Fruit fly (Drosophila melanogaster): ENCODE measurements around the gene CG13046.

CG13046 gene

dm6 chr3L:16308380-16308779 is 20.2 kb upstream of the CG13046 start, which contains the start of gene CG13042:
Gene CG13042, minus strand, starts transcription at chr3L:16308480.
- no peak for TF ChIP-seq CG17801 (GFP tag; optimal IDR thresholded peaks at IDR 0.05; ENCODE audit: partially characterized antibody)

- no peak for TF ChIP-seq CG17801 (GFP tag; optimal IDR thresholded peaks at IDR 0.05; ENCODE audit: partially characterized antibody)
These were observed 17.8 kb upstream of the CG13046 start, which contains the start of the genes CG13043 and CG13063 for dm6 chr3L:16305820-16306650. Gene CG13043, minus strand, starts transcription at chr3L:16305870. Gene CG13063, plus strand, starts transcription at chr3L:16306600.

- TF ChIP-seq CG17801 (GFP tag; optimal IDR thresholded peaks at IDR 0.05; ENCODE audit: partially characterized antibody), result no peak
These were observed 15.8 kb upstream of the CG13046 start, which contains the start of gene CG43249 for dm6 chr3L:16303982-16304381. Gene CG43249, plus strand, starts transcription at chr3L:16304282.

dm6 chr3L:16303078-16303477 is 14.9 kb upstream of the CG13046 start, which contains the start of gene CG13044:
Gene CG13044, minus strand, starts transcription at chr3L:16303178.
- TF ChIP-seq CG17801 (GFP tag; optimal IDR thresholded peaks at IDR 0.05; ENCODE audit: partially characterized antibody), result no peak

- TF ChIP-seq CG17801 (GFP tag; optimal IDR thresholded peaks at IDR 0.05; ENCODE audit: partially characterized antibody), result no peak
These were observed 12.9 kb upstream of the CG13046 start, which contains the start of gene CG4982 for dm6 chr3L:16301153-16301552. Gene CG4982, plus strand, starts transcription at chr3L:16301453.

dm6 chr3L:16295447-16295846 is 7.2 kb upstream of the CG13046 start, which contains the start of gene CG4962:
Gene CG4962, minus strand, starts transcription at chr3L:16295547.
- TF ChIP-seq CG17801 (GFP tag; optimal IDR thresholded peaks at IDR 0.05; ENCODE audit: partially characterized antibody), result no peak

- TF ChIP-seq CG17801 (GFP tag; optimal IDR thresholded peaks at IDR 0.05; ENCODE audit: partially characterized antibody), result no peak
These were observed 3.5 kb upstream of the CG13046 start for dm6 chr3L:16291678-16292077.

- no peak for TF ChIP-seq CG17801 (GFP tag; optimal IDR thresholded peaks at IDR 0.05; ENCODE audit: partially characterized antibody)
These were observed 2.6 kb upstream of the CG13046 start, which contains the start of gene CG13045 for dm6 chr3L:16290850-16291249. Gene CG13045, minus strand, starts transcription at chr3L:16290950.

- TF ChIP-seq CG17801 (GFP tag; optimal IDR thresholded peaks at IDR 0.05; ENCODE audit: partially characterized antibody), result no peak
These were observed 845 bp upstream of the CG13046 start for dm6 chr3L:16289067-16289466.

dm6 chr3L:16286258-16286657 is 2.0 kb downstream of the CG13046 start:
- no peak for TF ChIP-seq CG17801 (GFP tag; optimal IDR thresholded peaks at IDR 0.05; ENCODE audit: partially characterized antibody)

- TF ChIP-seq CG17801 (GFP tag; optimal IDR thresholded peaks at IDR 0.05; ENCODE audit: partially characterized antibody), result no peak
These were observed 2.8 kb downstream of the CG13046 start, which contains the start of gene CG13047 for dm6 chr3L:16285346-16285911. Gene CG13047, minus strand, starts transcription at chr3L:16285396.

dm6 chr3L:16283821-16284220 is 4.4 kb downstream of the CG13046 start, which contains the start of gene CG13048:
Gene CG13048, minus strand, starts transcription at chr3L:16283921.
- no peak for TF ChIP-seq CG17801 (GFP tag; optimal IDR thresholded peaks at IDR 0.05; ENCODE audit: partially characterized antibody)

dm6 chr3L:16281880-16282556 is 6.2 kb downstream of the CG13046 start, which contains the start of gene CG13049:
Gene CG13049, minus strand, starts transcription at chr3L:16281930.
- TF ChIP-seq CG17801 (GFP tag; optimal IDR thresholded peaks at IDR 0.05; ENCODE audit: partially characterized antibody), result no peak

- TF ChIP-seq CG17801 (GFP tag; optimal IDR thresholded peaks at IDR 0.05; ENCODE audit: partially characterized antibody), result no peak
These were observed 8.2 kb downstream of the CG13046 start, which contains the start of gene CG13064 for dm6 chr3L:16279987-16280454. Gene CG13064, plus strand, starts transcription at chr3L:16280404.

dm6 chr3L:16279171-16279570 is 9.1 kb downstream of the CG13046 start, which contains the start of gene CG13050:
Gene CG13050, minus strand, starts transcription at chr3L:16279271.
- TF ChIP-seq CG17801 (GFP tag; optimal IDR thresholded peaks at IDR 0.05; ENCODE audit: partially characterized antibody), result no peak

All from ovary, adult (tissue).